Worm (Caenorhabditis elegans): ENCODE measurements around the gene srg-16.

ce11 chrII:12467047-12467446 lies at the start of gene srg-16:
- TF ChIP-seq mep-1 (tag; optimal IDR thresholded peaks at IDR 0.05) (no peak), swsn-7 (tag; optimal IDR thresholded peaks at IDR 0.05) (no peak), ama-1 (optimal IDR thresholded peaks at IDR 0.05) (no peak), unc-130 (tag; optimal IDR thresholded peaks at IDR 0.05) (no peak), unc-62 (GFP tag; optimal IDR thresholded peaks at IDR 0.05) (no peak), nhr-84 (tag; optimal IDR thresholded peaks at IDR 0.05) (no peak), ceh-82 (tag; optimal IDR thresholded peaks at IDR 0.05) (no peak), nhr-11 (tag; optimal IDR thresholded peaks at IDR 0.05) (no peak), jun-1 (tag; optimal IDR thresholded peaks at IDR 0.05) (no peak), hlh-4 (tag; optimal IDR thresholded peaks at IDR 0.05) (no peak)
